Worm (Caenorhabditis elegans): Measurements from ENCODE around the gene F59B10.5.

Gene F59B10.5

DNA sequence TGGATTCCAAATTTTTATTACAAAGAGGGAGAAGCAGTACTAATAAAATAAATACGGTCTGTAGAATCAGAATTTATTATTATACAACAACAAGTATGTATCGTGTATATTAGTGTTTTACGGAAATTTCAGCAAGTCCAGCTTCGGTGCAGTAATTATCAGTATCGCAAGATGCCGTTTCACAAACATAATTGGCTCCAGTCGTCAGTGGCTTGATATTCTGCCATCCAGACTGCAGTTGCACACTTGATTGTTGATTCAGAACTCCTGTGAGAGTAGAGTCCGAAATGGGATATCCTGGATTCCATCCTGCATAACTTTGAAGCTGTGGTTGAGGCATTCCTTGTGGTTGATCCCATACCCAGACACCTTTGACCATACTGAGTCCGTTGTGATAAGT lies 43.4 kb downstream of the F59B10.5 start:
- TF ChIP-seq lin-13 (tag; optimal IDR thresholded peaks at IDR 0.05): no peak
- no peak for TF ChIP-seq cnd-1 (tag; optimal IDR thresholded peaks at IDR 0.05)
- TF ChIP-seq ceh-39 (tag; optimal IDR thresholded peaks at IDR 0.05): no peak
- no peak for TF ChIP-seq nhr-12 (tag; optimal IDR thresholded peaks at IDR 0.05)
- TF ChIP-seq hlh-1 (tag; optimal IDR thresholded peaks at IDR 0.05): no peak
- no peak for TF ChIP-seq sptf-1 (tag; optimal IDR thresholded peaks at IDR 0.05)
- TF ChIP-seq nhr-28 (tag; optimal IDR thresholded peaks at IDR 0.05): no peak
- TF ChIP-seq lsy-2 (tag; optimal IDR thresholded peaks at IDR 0.05): no peak
- TF ChIP-seq unc-120 (tag; optimal IDR thresholded peaks at IDR 0.05; ENCODE audit: poor library complexity, severe bottlenecking): no peak
- no peak for TF ChIP-seq mab-5 (tag; optimal IDR thresholded peaks at IDR 0.05)
- no peak for TF ChIP-seq drap-1 (GFP tag; optimal IDR thresholded peaks at IDR 0.05)
- no peak for TF ChIP-seq unc-39 (tag; optimal IDR thresholded peaks at IDR 0.05)
- no peak for TF ChIP-seq sem-2 (GFP tag; optimal IDR thresholded peaks at IDR 0.05)
- no peak for TF ChIP-seq elt-3 (tag; optimal IDR thresholded peaks at IDR 0.05)

DNA sequence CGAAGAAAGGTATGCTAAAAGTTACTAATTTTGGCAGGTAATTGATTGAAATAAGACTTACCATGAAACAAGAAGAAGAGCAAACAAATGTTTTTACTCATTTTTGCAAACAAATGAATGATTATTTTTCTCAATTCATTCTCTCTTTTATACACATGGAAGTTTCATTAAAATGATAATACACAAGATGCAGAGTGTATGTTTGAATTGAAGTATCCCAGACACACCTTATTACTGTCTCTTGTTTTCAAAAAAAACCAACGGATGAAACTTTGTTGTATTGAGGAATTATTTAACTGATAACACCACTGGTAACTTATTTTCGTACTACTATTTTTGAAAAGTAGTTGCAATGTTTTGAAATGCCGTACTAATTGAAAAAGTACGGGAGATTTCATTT lies 44.1 kb downstream of the F59B10.5 start, which contains the start of gene clec-59:
Gene clec-59, minus strand, starts transcription at position 101 of the 400 bp plus-strand sequence.
- no peak for TF ChIP-seq cnd-1 (tag; optimal IDR thresholded peaks at IDR 0.05)
- TF ChIP-seq mls-2 (tag; optimal IDR thresholded peaks at IDR 0.05): no peak
- no peak for TF ChIP-seq ces-1 (GFP tag; optimal IDR thresholded peaks at IDR 0.05)
- no peak for TF ChIP-seq nhr-237 (tag; optimal IDR thresholded peaks at IDR 0.05)
- TF ChIP-seq hlh-1 (tag; optimal IDR thresholded peaks at IDR 0.05): no peak
- TF ChIP-seq ztf-11 (tag; optimal IDR thresholded peaks at IDR 0.05): no peak
- no peak for TF ChIP-seq ceh-43 (GFP tag; optimal IDR thresholded peaks at IDR 0.05)
- TF ChIP-seq blmp-1 (tag; optimal IDR thresholded peaks at IDR 0.05): no peak
- TF ChIP-seq pha-4 (tag; optimal IDR thresholded peaks at IDR 0.05): no peak
- TF ChIP-seq drap-1 (GFP tag; optimal IDR thresholded peaks at IDR 0.05): no peak
- no peak for TF ChIP-seq nhr-12 (tag; optimal IDR thresholded peaks at IDR 0.05)
- no peak for TF ChIP-seq lsy-2 (tag; optimal IDR thresholded peaks at IDR 0.05)
- TF ChIP-seq lin-13 (tag; optimal IDR thresholded peaks at IDR 0.05): no peak
- no peak for TF ChIP-seq mab-5 (tag; optimal IDR thresholded peaks at IDR 0.05)
- no peak for TF ChIP-seq tbx-8 (GFP tag; optimal IDR thresholded peaks at IDR 0.05)

- TF ChIP-seq zip-8 (tag; optimal IDR thresholded peaks at IDR 0.05): no peak
- no peak for TF ChIP-seq flh-1 (GFP tag; optimal IDR thresholded peaks at IDR 0.05)
- no peak for TF ChIP-seq sptf-1 (tag; optimal IDR thresholded peaks at IDR 0.05)
- TF ChIP-seq nhr-12 (tag; optimal IDR thresholded peaks at IDR 0.05): no peak
- TF ChIP-seq unc-62 (GFP tag; optimal IDR thresholded peaks at IDR 0.05): no peak
- no peak for TF ChIP-seq ces-1 (GFP tag; optimal IDR thresholded peaks at IDR 0.05)
- no peak for TF ChIP-seq ceh-43 (GFP tag; optimal IDR thresholded peaks at IDR 0.05)
- TF ChIP-seq nhr-76 (tag; optimal IDR thresholded peaks at IDR 0.05): no peak
- TF ChIP-seq hlh-1 (tag; optimal IDR thresholded peaks at IDR 0.05): no peak
- TF ChIP-seq sem-2 (GFP tag; optimal IDR thresholded peaks at IDR 0.05): no peak
- TF ChIP-seq lsy-2 (tag; optimal IDR thresholded peaks at IDR 0.05): no peak
- no peak for TF ChIP-seq nhr-2 (tag; optimal IDR thresholded peaks at IDR 0.05)
- no peak for TF ChIP-seq nhr-28 (tag; optimal IDR thresholded peaks at IDR 0.05)
- TF ChIP-seq blmp-1 (tag; optimal IDR thresholded peaks at IDR 0.05): no peak
- no peak for TF ChIP-seq nhr-237 (tag; optimal IDR thresholded peaks at IDR 0.05)
- TF ChIP-seq ceh-83 (GFP tag; optimal IDR thresholded peaks at IDR 0.05): no peak
- TF ChIP-seq M03D4.4 (tag; optimal IDR thresholded peaks at IDR 0.05): no peak
- TF ChIP-seq pha-4 (tag; optimal IDR thresholded peaks at IDR 0.05): no peak
- no peak for TF ChIP-seq lin-13 (tag; optimal IDR thresholded peaks at IDR 0.05)
Observed at ce11 chrII:10476959-10477358, 46.5 kb downstream of the F59B10.5 start, which contains the start of gene ZK666.4. TSS of gene ZK666.4 (plus strand) at chrII:10477259.

ce11 chrII:10476039-10476438 lies 47.4 kb downstream of the F59B10.5 start, which contains the start of gene clec-58:
TSS of gene clec-58 (minus strand) at chrII:10476139.
- TF ChIP-seq ceh-39 (tag; optimal IDR thresholded peaks at IDR 0.05): no peak
- no peak for TF ChIP-seq sem-2 (GFP tag; optimal IDR thresholded peaks at IDR 0.05)
- TF ChIP-seq elt-1 (tag; optimal IDR thresholded peaks at IDR 0.05; ENCODE audit: borderline replicate concordance, insufficient read depth): no peak
- no peak for TF ChIP-seq nhr-237 (tag; optimal IDR thresholded peaks at IDR 0.05)
- no peak for TF ChIP-seq mep-1 (tag; optimal IDR thresholded peaks at IDR 0.05)
- TF ChIP-seq nhr-28 (tag; optimal IDR thresholded peaks at IDR 0.05): no peak

ce11 chrII:10471790-10472189 lies 51.7 kb downstream of the F59B10.5 start, which contains the start of gene ZK666.2:
TSS of gene ZK666.2 (minus strand) at chrII:10471890.
- TF ChIP-seq mab-5 (tag; optimal IDR thresholded peaks at IDR 0.05) (no peak), nhr-2 (tag; optimal IDR thresholded peaks at IDR 0.05) (no peak), nhr-12 (tag; optimal IDR thresholded peaks at IDR 0.05) (no peak), bed-3 (GFP tag; optimal IDR thresholded peaks at IDR 0.05) (no peak), zip-8 (tag; optimal IDR thresholded peaks at IDR 0.05) (no peak)
